Worm (Caenorhabditis elegans): ENCODE results near the gene msp-3.

DNA sequence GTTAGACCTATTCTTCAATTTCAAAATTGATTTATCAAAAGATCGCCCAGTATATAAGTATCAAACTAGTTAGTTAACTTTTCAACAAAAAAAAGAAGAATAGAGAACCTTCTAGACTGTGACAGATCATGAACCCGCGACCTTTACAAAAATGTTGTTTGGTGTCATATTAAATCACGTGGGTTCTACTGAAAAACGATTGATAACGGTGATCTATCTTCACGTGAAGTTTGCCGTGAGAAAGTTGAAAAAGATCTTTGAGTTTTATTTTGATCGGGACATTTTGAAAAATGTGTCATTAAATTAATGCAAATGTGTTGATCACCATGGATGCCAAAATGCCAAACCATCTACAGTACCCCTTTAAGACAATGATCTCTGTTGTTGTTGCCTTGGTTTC, 37.7 kb downstream of the msp-3 start:
- TF ChIP-seq elt-1 (tag; optimal IDR thresholded peaks at IDR 0.05; ENCODE audit: borderline replicate concordance, insufficient read depth) (no peak), pha-4 (tag; optimal IDR thresholded peaks at IDR 0.05) (no peak), bed-3 (GFP tag; optimal IDR thresholded peaks at IDR 0.05) (no peak), blmp-1 (tag; optimal IDR thresholded peaks at IDR 0.05) (no peak), unc-39 (tag; optimal IDR thresholded peaks at IDR 0.05) (no peak), nhr-12 (tag; optimal IDR thresholded peaks at IDR 0.05) (no peak), lsy-2 (tag; optimal IDR thresholded peaks at IDR 0.05) (no peak), nhr-28 (tag; optimal IDR thresholded peaks at IDR 0.05) (no peak), nhr-76 (tag; optimal IDR thresholded peaks at IDR 0.05) (no peak), ztf-11 (tag; optimal IDR thresholded peaks at IDR 0.05) (no peak), nhr-237 (tag; optimal IDR thresholded peaks at IDR 0.05) (no peak), unc-62 (GFP tag; optimal IDR thresholded peaks at IDR 0.05) (no peak), ceh-83 (GFP tag; optimal IDR thresholded peaks at IDR 0.05) (no peak)

All from whole organism, mixed stage, embryonic.